Fruit fly (Drosophila melanogaster): ENCODE results near the gene Lsp1beta.

The Lsp1beta gene

dm6 chr2L:855052-855547 is 43.2 kb upstream of the Lsp1beta start, which contains the start of gene CG13949 (continued):
- TF ChIP-seq Sox102F (GFP tag; optimal IDR thresholded peaks at IDR 0.05) (peak; percentile 67), tna (GFP tag; IDR thresholded peaks at IDR 0.05; ENCODE audit: partially characterized antibody) (peak; percentile 44; the same call in 1 of the 2 replicates), ro (GFP tag; IDR thresholded peaks at IDR 0.05) (no peak), pho (GFP tag; optimal IDR thresholded peaks at IDR 0.05) (peak; percentile 66), row (GFP tag; IDR thresholded peaks at IDR 0.05) (peak; percentile 69), CG8281 (tag; optimal IDR thresholded peaks at IDR 0.05) (no peak), CG3995 (GFP tag; optimal IDR thresholded peaks at IDR 0.05) (peak; percentile 70), CG9932 (GFP tag; IDR thresholded peaks at IDR 0.05) (peak; percentile 87), CG7839 (tag; optimal IDR thresholded peaks at IDR 0.05) (peak; percentile 73), sens-2 (GFP tag; IDR thresholded peaks at IDR 0.05) (no peak), Side (GFP tag; optimal IDR thresholded peaks at IDR 0.05) (peak; percentile 41), CG8944 (GFP tag; optimal IDR thresholded peaks at IDR 0.05) (peak; percentile 31), CG2116 (GFP tag; optimal IDR thresholded peaks at IDR 0.05) (peak; percentile 54), tgo (GFP tag; IDR thresholded peaks at IDR 0.05) (peak; percentile 70), Gsc (GFP tag; IDR thresholded peaks at IDR 0.05) (no peak), CG4424 (GFP tag; optimal IDR thresholded peaks at IDR 0.05) (peak; percentile 44), CG11085 (GFP tag; IDR thresholded peaks at IDR 0.05) (peak; percentile 63), Atf-2 (GFP tag; optimal IDR thresholded peaks at IDR 0.05) (peak; percentile 33), lbe (GFP tag; optimal IDR thresholded peaks at IDR 0.05) (no peak), CG34376 (GFP tag; optimal IDR thresholded peaks at IDR 0.05) (peak; percentile 64), CG10462 (GFP tag; optimal IDR thresholded peaks at IDR 0.05) (peak; percentile 87), CG9437 (GFP tag; optimal IDR thresholded peaks at IDR 0.05) (no peak), tup (GFP tag; optimal IDR thresholded peaks at IDR 0.05) (no peak), ci (GFP tag; IDR thresholded peaks at IDR 0.05) (peak; percentile 61), CG11723 (GFP tag; optimal IDR thresholded peaks at IDR 0.05) (no peak), tio (GFP tag; optimal IDR thresholded peaks at IDR 0.05) (no peak), CG34422 (GFP tag; IDR thresholded peaks at IDR 0.05) (peak; percentile 77), CG7556 (GFP tag; optimal IDR thresholded peaks at IDR 0.05) (peak; percentile 60), wdn (GFP tag; IDR thresholded peaks at IDR 0.05) (peak; percentile 64; the same call in 1 of the 2 replicates), CG13775 (GFP tag; optimal IDR thresholded peaks at IDR 0.05) (peak; percentile 36), CG9876 (GFP tag; optimal IDR thresholded peaks at IDR 0.05) (peak; percentile 17), bsh (GFP tag; optimal IDR thresholded peaks at IDR 0.05) (peak in 1 of 2 experiments; percentile 58), crp (GFP tag; optimal IDR thresholded peaks at IDR 0.05) (no peak), Lim3 (GFP tag; IDR thresholded peaks at IDR 0.05) (no peak), pros (GFP tag; optimal IDR thresholded peaks at IDR 0.05) (no peak), Fer2 (tag; optimal IDR thresholded peaks at IDR 0.05) (peak; percentile 5), CG11398 (GFP tag; optimal IDR thresholded peaks at IDR 0.05) (peak; percentile 54), CG17328 (GFP tag; IDR thresholded peaks at IDR 0.05) (peak; percentile 73), CG14710 (tag; optimal IDR thresholded peaks at IDR 0.05) (peak; percentile 55), vvl (GFP tag; IDR thresholded peaks at IDR 0.05) (peak; percentile 88), CG4328 (GFP tag; optimal IDR thresholded peaks at IDR 0.05) (no peak), eve (GFP tag; optimal IDR thresholded peaks at IDR 0.05) (no peak), p53 (GFP tag; optimal IDR thresholded peaks at IDR 0.05) (peak; percentile 14), Sry-β (GFP tag; optimal IDR thresholded peaks at IDR 0.05) (no peak), CG12219 (GFP tag; optimal IDR thresholded peaks at IDR 0.05) (peak; percentile 22), Pdp1 (GFP tag; optimal IDR thresholded peaks at IDR 0.05) (peak; percentile 1 to 66), CG17912 (GFP tag; optimal IDR thresholded peaks at IDR 0.05) (no peak), CG31224 (GFP tag; IDR thresholded peaks at IDR 0.05) (peak; percentile 69), az2 (GFP tag; optimal IDR thresholded peaks at IDR 0.05) (peak; percentile 56), CG4707 (GFP tag; optimal IDR thresholded peaks at IDR 0.05) (no peak), CG7786 (GFP tag; optimal IDR thresholded peaks at IDR 0.05) (no peak)

All from whole organism, embryonic.